Fruit fly (Drosophila melanogaster) whole organism, embryonic: ENCODE measurements around the gene Argp.

Source experiments
- Antp ChIP-seq: fragments of 200-800 bp; sonication (Bioruptor generic); optimal IDR thresholded peaks from 3 replicates; lab custom pipeline; 2016; ENCODE audit warnings: missing biosample characterization, missing genetic modification characterization
- BEAF-32 ChIP-seq: fragments of 200-800 bp; sonication (Bioruptor generic); optimal IDR thresholded peaks from 3 replicates; lab custom pipeline; 2017; ENCODE audit warnings: missing biosample characterization, missing genetic modification characterization, mild to moderate bottlenecking, moderate library complexity, missing genetic modification reagents
- Blimp-1 ChIP-seq: fragments of 200-800 bp; sonication (Bioruptor generic); optimal IDR thresholded peaks from 3 replicates; lab custom pipeline; 2018; ENCODE audit warnings: missing biosample characterization, missing genetic modification characterization, mild to moderate bottlenecking, moderate library complexity, missing genetic modification reagents
- CG12071 ChIP-seq: fragments of 200-800 bp; sonication (Bioruptor generic); optimal IDR thresholded peaks from 3 replicates; lab custom pipeline; 2018; ENCODE audit warnings: missing biosample characterization, mild to moderate bottlenecking, missing genetic modification characterization
- CG13123 ChIP-seq: fragments of 200-800 bp; sonication (Bioruptor generic); optimal IDR thresholded peaks from 2 replicates; lab custom pipeline; 2016; ENCODE audit warnings: missing biosample characterization, missing genetic modification characterization
- CG13287 ChIP-seq: fragments of 200-800 bp; sonication (Bioruptor generic); IDR thresholded peaks from 2 replicates; pipeline ENCODE4 v1.3.6; 2022; ENCODE audit warnings: missing biosample characterization, missing genetic modification characterization; ENCODE audit not compliant: partially characterized antibody
- CG14050 ChIP-seq: fragments of 200-800 bp; sonication (Bioruptor generic); IDR thresholded peaks from 3 replicates; pipeline ENCODE4 v1.3.6; 2022; ENCODE audit warnings: missing biosample characterization, missing genetic modification characterization
- CG15073 ChIP-seq: fragments of 200-800 bp; sonication (Bioruptor generic); optimal IDR thresholded peaks from 2 replicates; lab custom pipeline; 2016; ENCODE audit warnings: missing biosample characterization, missing genetic modification characterization
- CG17328 ChIP-seq: fragments of 200-800 bp; sonication (Bioruptor generic); IDR thresholded peaks from 2 replicates; pipeline ENCODE4 v1.3.6; 2022; ENCODE audit warnings: missing biosample characterization, missing genetic modification characterization
- CG17359 ChIP-seq: fragments of 200-800 bp; sonication (Bioruptor generic); optimal IDR thresholded peaks from 3 replicates; lab custom pipeline; 2018; ENCODE audit warnings: missing biosample characterization, mild to moderate bottlenecking, missing genetic modification characterization, moderate library complexity
- CG2116 ChIP-seq: fragments of 200-800 bp; sonication (Bioruptor generic); optimal IDR thresholded peaks from 3 replicates; lab custom pipeline; 2018; ENCODE audit warnings: missing biosample characterization, mild to moderate bottlenecking, missing genetic modification characterization
- CG2199 ChIP-seq: fragments of 200-800 bp; sonication (Bioruptor generic); IDR thresholded peaks from 3 replicates; pipeline ENCODE4 v1.3.6; 2022; ENCODE audit warnings: missing biosample characterization, missing genetic modification characterization
- CG32532 ChIP-seq: fragments of 200-800 bp; sonication (Bioruptor generic); IDR thresholded peaks from 2 replicates; pipeline ENCODE4 v1.3.6; 2022; ENCODE audit warnings: missing biosample characterization, missing genetic modification characterization
- CG33557 ChIP-seq: fragments of 200-800 bp; sonication (Bioruptor generic); optimal IDR thresholded peaks from 2 replicates; lab custom pipeline; 2019; ENCODE audit warnings: missing biosample characterization, mild to moderate bottlenecking, missing genetic modification characterization, moderate library complexity
- CG3838 ChIP-seq: fragments of 200-800 bp; sonication (Bioruptor generic); optimal IDR thresholded peaks from 3 replicates; lab custom pipeline; 2016; ENCODE audit warnings: missing biosample characterization, missing genetic modification characterization
- CG4328 ChIP-seq: fragments of 200-800 bp; sonication (Bioruptor generic); optimal IDR thresholded peaks from 3 replicates; lab custom pipeline; 2017; ENCODE audit warnings: missing biosample characterization, missing genetic modification reagents, missing genetic modification characterization
- CG5953 ChIP-seq: fragments of 200-800 bp; sonication (Bioruptor generic); IDR thresholded peaks from 2 replicates; pipeline ENCODE4 v1.3.6; 2022; ENCODE audit warnings: missing biosample characterization, missing genetic modification characterization
- CG8089 ChIP-seq: fragments of 200-800 bp; sonication (Bioruptor generic); optimal IDR thresholded peaks from 3 replicates; lab custom pipeline; 2016; ENCODE audit warnings: missing biosample characterization, missing genetic modification characterization
- CG8281 ChIP-seq: fragments of 200-800 bp; sonication (Bioruptor generic); optimal IDR thresholded peaks from 2 replicates; lab custom pipeline; 2018; ENCODE audit warnings: missing biosample characterization, mild to moderate bottlenecking, missing genetic modification characterization, moderate library complexity
- CG8765 ChIP-seq: fragments of 200-800 bp; sonication (Bioruptor generic); IDR thresholded peaks from 2 replicates; pipeline ENCODE4 v1.3.6; 2022; ENCODE audit warnings: missing biosample characterization, missing genetic modification characterization
- CG9797 ChIP-seq: fragments of 200-800 bp; sonication (Bioruptor generic); optimal IDR thresholded peaks from 3 replicates; lab custom pipeline; 2018; ENCODE audit warnings: missing biosample characterization, mild to moderate bottlenecking, missing genetic modification characterization
- D ChIP-seq, 2 experiments: fragments of 200-800 bp in 1 of 2; fragments of >200 bp in 1 of 2; sonication (Bioruptor generic) in 1 of 2; optimal IDR thresholded peaks; 2 replicates in 1 of 2; 3 replicates in 1 of 2; lab custom pipeline; 2017; ENCODE audit warnings: mild to moderate bottlenecking in 1 of 2, missing biosample characterization in 1 of 2, missing genetic modification characterization in 1 of 2, missing genetic modification reagents in 1 of 2
- Dll ChIP-seq: fragments of 200-800 bp; sonication (Bioruptor generic); IDR thresholded peaks from 4 replicates; pipeline ENCODE4 v1.3.6; 2022; ENCODE audit warnings: missing biosample characterization, missing genetic modification characterization; ENCODE audit not compliant: partially characterized antibody
- Hmr ChIP-seq: fragments of 200-800 bp; sonication (Bioruptor generic); optimal IDR thresholded peaks from 3 replicates; lab custom pipeline; 2017; ENCODE audit warnings: mild to moderate bottlenecking, missing biosample characterization, missing genetic modification reagents, missing genetic modification characterization
- Mad ChIP-seq: fragments of 200-800 bp; sonication (Bioruptor generic); optimal IDR thresholded peaks from 2 replicates; lab custom pipeline; 2016; ENCODE audit warnings: missing biosample characterization, missing genetic modification characterization
- Meics ChIP-seq: fragments of 200-800 bp; sonication (Bioruptor generic); optimal IDR thresholded peaks from 2 replicates; lab custom pipeline; 2017; ENCODE audit warnings: missing biosample characterization, mild to moderate bottlenecking, missing genetic modification characterization
- NC2β ChIP-seq: fragments of 200-800 bp; sonication (Bioruptor generic); optimal IDR thresholded peaks from 2 replicates; lab custom pipeline; 2016; ENCODE audit warnings: missing biosample characterization, missing genetic modification characterization
- NFAT ChIP-seq: fragments of 200-800 bp; sonication (Bioruptor generic); IDR thresholded peaks from 2 replicates; pipeline ENCODE4 v1.3.6; 2022; ENCODE audit warnings: missing biosample characterization, missing genetic modification characterization
- Nf-YC ChIP-seq: fragments of 200-800 bp; optimal IDR thresholded peaks from 3 replicates; lab custom pipeline; 2019; ENCODE audit warnings: missing biosample characterization, mild to moderate bottlenecking, missing genetic modification characterization, moderate library complexity
- Pdp1 ChIP-seq, 2 experiments: fragments of 200-800 bp; sonication (Bioruptor generic); optimal IDR thresholded peaks; 3 replicates each; lab custom pipeline; 2016; ENCODE audit warnings: missing biosample characterization in 2 of 2, missing genetic modification characterization in 2 of 2, mild to moderate bottlenecking in 1 of 2, moderate library complexity in 1 of 2
- Scr ChIP-seq: fragments of 200-800 bp; sonication (Bioruptor generic); IDR thresholded peaks from 2 replicates; pipeline ENCODE4 v1.3.6; 2022; ENCODE audit warnings: missing biosample characterization, missing genetic modification characterization; ENCODE audit not compliant: partially characterized antibody
- Side ChIP-seq: fragments of 200-800 bp; sonication (Bioruptor generic); optimal IDR thresholded peaks from 2 replicates; lab custom pipeline; 2016; ENCODE audit warnings: missing biosample characterization, missing genetic modification characterization
- Stat92E ChIP-seq, 3 experiments: fragments of >200 bp in 2 of 3; fragments of 200-800 bp in 1 of 3; sonication (Bioruptor generic) in 1 of 3; optimal IDR thresholded peaks; 2 replicates each; lab custom pipeline; 2017 to 2019; ENCODE audit warnings: missing biosample characterization in 3 of 3, missing genetic modification characterization in 3 of 3, mild to moderate bottlenecking in 1 of 3, moderate library complexity in 1 of 3
- Trl ChIP-seq, 3 experiments: fragments of >200 bp in 2 of 3; fragments of 200-800 bp in 1 of 3; sonication (Bioruptor generic) in 1 of 3; optimal IDR thresholded peaks; 2 replicates in 1 of 3; 3 replicates in 2 of 3; lab custom pipeline; 2016 to 2017; ENCODE audit warnings: missing biosample characterization in 1 of 3, missing genetic modification characterization in 1 of 3
- Vsx1 ChIP-seq: fragments of 200-800 bp; sonication (Bioruptor generic); optimal IDR thresholded peaks from 2 replicates; lab custom pipeline; 2017; ENCODE audit warnings: missing biosample characterization, mild to moderate bottlenecking, missing genetic modification characterization, missing genetic modification reagents
- ci ChIP-seq: fragments of 200-800 bp; sonication (Bioruptor generic); IDR thresholded peaks from 3 replicates; pipeline ENCODE4 v1.3.6; 2022; ENCODE audit warnings: missing biosample characterization, missing genetic modification characterization
- gsb ChIP-seq: fragments of 200-800 bp; sonication (Bioruptor generic); IDR thresholded peaks from 2 replicates; pipeline ENCODE4 v1.3.6; 2022; ENCODE audit warnings: missing biosample characterization, missing genetic modification characterization
- ind ChIP-seq: fragments of 200-800 bp; sonication (Bioruptor generic); optimal IDR thresholded peaks from 3 replicates; lab custom pipeline; 2016; ENCODE audit warnings: missing biosample characterization, missing genetic modification characterization
- ken ChIP-seq: fragments of 200-800 bp; sonication (Bioruptor generic); IDR thresholded peaks from 3 replicates; pipeline ENCODE4 v1.3.6; 2022; ENCODE audit warnings: missing biosample characterization, missing genetic modification characterization
- onecut ChIP-seq: fragments of 200-800 bp; sonication (Bioruptor generic); IDR thresholded peaks from 2 replicates; pipeline ENCODE4 v1.3.6; 2022; ENCODE audit warnings: missing biosample characterization, missing genetic modification characterization
- org-1 ChIP-seq: fragments of 200-800 bp; sonication (Bioruptor generic); optimal IDR thresholded peaks from 2 replicates; lab custom pipeline; 2017; ENCODE audit warnings: missing biosample characterization, missing genetic modification characterization
- otp ChIP-seq: fragments of 200-800 bp; sonication (Bioruptor generic); IDR thresholded peaks from 3 replicates; pipeline ENCODE4, ENCODE4 v1.3.6; 2022; ENCODE audit warnings: missing biosample characterization, missing genetic modification characterization
- pnt ChIP-seq: fragments of 200-800 bp; sonication (Bioruptor generic); optimal IDR thresholded peaks from 3 replicates; lab custom pipeline; 2016; ENCODE audit warnings: missing biosample characterization, missing genetic modification characterization
- ranshi ChIP-seq: fragments of 200-800 bp; sonication (Bioruptor generic); IDR thresholded peaks from 2 replicates; pipeline ENCODE4 v1.3.6; 2022; ENCODE audit warnings: missing biosample characterization, missing genetic modification characterization
- sim ChIP-seq: fragments of 200-800 bp; sonication (Bioruptor generic); IDR thresholded peaks from 2 replicates; pipeline ENCODE4 v1.3.6; 2022; ENCODE audit warnings: missing biosample characterization, missing genetic modification characterization
- stwl ChIP-seq: fragments of 200-800 bp; sonication (Bioruptor generic); optimal IDR thresholded peaks from 3 replicates; lab custom pipeline; 2018; ENCODE audit warnings: missing biosample characterization, mild to moderate bottlenecking, missing genetic modification characterization, moderate library complexity
- zen2 ChIP-seq: fragments of 200-800 bp; sonication (Bioruptor generic); IDR thresholded peaks from 3 replicates; pipeline ENCODE4 v1.3.6; 2022; ENCODE audit warnings: missing biosample characterization, missing genetic modification characterization; ENCODE audit not compliant: partially characterized antibody

The Argp gene

dm6 chr3R:13715012-13715673 lies 5.4 kb upstream of the Argp start, which contains the start of gene kmr (continued):
- TF ChIP-seq CG33557 (GFP tag; lab: Kevin White, UChicago) (no peak), CG2116 (peak; percentile 19), org-1 (GFP tag; lab: Kevin White, UChicago) (peak; percentile 26), Stat92E (GFP tag; optimal IDR thresholded peaks at IDR 0.05; lab: Kevin White, UChicago) (peak in 1 of 3 experiments; percentile 70), NC2β (GFP tag; lab: Kevin White, UChicago) (peak; percentile 38), CG8089 (peak; percentile 15), D (optimal IDR thresholded peaks at IDR 0.05; lab: Kevin White, UChicago) (no peak), D (GFP tag; optimal IDR thresholded peaks at IDR 0.05; lab: Kevin White, UChicago) (peak; percentile 29), ranshi (GFP tag; lab: Robert Waterston, UW) (peak; percentile 26; the same call in 1 of the 2 replicates), ind (GFP tag; lab: Kevin White, UChicago) (no peak), CG8281 (tag; lab: Kevin White, UChicago) (no peak), CG17328 (GFP tag; lab: Robert Waterston, UW) (peak; percentile 48), ci (peak; percentile 77; the same call in 2 of the 3 replicates), pnt (GFP tag; lab: Kevin White, UChicago) (peak; percentile 5), Hmr (GFP tag; lab: Kevin White, UChicago) (peak; percentile 32), Nf-YC (tag; lab: Kevin White, UChicago) (peak; percentile 64), stwl (tag; lab: Kevin White, UChicago) (peak; percentile 8), Scr (GFP tag; lab: Robert Waterston, UW) (peak; percentile 9; the same call in 1 of the 2 replicates), CG12071 (GFP tag; lab: Kevin White, UChicago) (peak; percentile 64), CG32532 (no peak), ken (GFP tag; lab: Robert Waterston, UW) (no peak), Trl (optimal IDR thresholded peaks at IDR 0.05; lab: Kevin White, UChicago) (no peak), Trl (GFP tag; optimal IDR thresholded peaks at IDR 0.05; lab: Kevin White, UChicago) (peak; percentile 42), Vsx1 (GFP tag; lab: Kevin White, UChicago) (peak; percentile 21), Mad (GFP tag; lab: Kevin White, UChicago) (peak; percentile 29), Meics (GFP tag; lab: Kevin White, UChicago) (peak; percentile 27), CG15073 (no peak), NFAT (GFP tag; lab: Robert Waterston, UW) (peak; percentile 8; the same call in 1 of the 2 replicates), CG2199 (GFP tag; lab: Robert Waterston, UW) (peak; percentile 80), CG14050 (GFP tag; lab: Robert Waterston, UW) (peak; percentile 40; the same call in 1 of the 3 replicates), otp (GFP tag; lab: Robert Waterston, UW) (no peak), CG3838 (GFP tag; lab: Kevin White, UChicago) (no peak), CG8765 (GFP tag; lab: Robert Waterston, UW) (no peak), CG13287 (GFP tag; lab: Robert Waterston, UW) (peak; percentile 65; the same call in 1 of the 2 replicates), CG5953 (peak; percentile 53), zen2 (GFP tag; lab: Robert Waterston, UW) (no peak), Antp (GFP tag; lab: Kevin White, UChicago) (peak; percentile 23), CG17359 (tag; lab: Kevin White, UChicago) (peak; percentile 46), Dll (GFP tag; lab: Robert Waterston, UW) (0 out of 4 replicates have a peak, but pooled peaks have one; percentile 16), Pdp1 (GFP tag; optimal IDR thresholded peaks at IDR 0.05; lab: Kevin White, UChicago) (peak in 1 of 2 experiments; percentile 85), CG4328 (no peak), sim (GFP tag; lab: Robert Waterston, UW) (peak; percentile 76), BEAF-32 (GFP tag; lab: Kevin White, UChicago) (no peak), Side (GFP tag; lab: Kevin White, UChicago) (peak; percentile 49), gsb (GFP tag; lab: Robert Waterston, UW) (0 out of 2 replicates have a peak, but pooled peaks have one; percentile 38), CG9797 (peak; percentile 27), onecut (GFP tag; lab: Robert Waterston, UW) (peak; percentile 52), CG13123 (GFP tag; lab: Kevin White, UChicago) (no peak), Blimp-1 (GFP tag; lab: Kevin White, UChicago) (peak; percentile 11)
